Fruit fly (Drosophila melanogaster) whole organism, embryonic: ENCODE data around the gene CG15625.
A peak's percentile ranks its signal among the peaks of the same experiment; 100 is the strongest.

Experiments
- Abd-B ChIP-seq: fragments of 200-800 bp; sonication (Bioruptor generic); optimal IDR thresholded peaks from 2 replicates; lab custom pipeline; 2018; ENCODE audit warnings: missing biosample characterization, mild to moderate bottlenecking, missing genetic modification characterization, moderate library complexity
- Aef1 ChIP-seq: fragments of 200-800 bp; sonication (Bioruptor generic); IDR thresholded peaks from 3 replicates; pipeline ENCODE4 v1.3.6; 2022; ENCODE audit warnings: missing biosample characterization, missing genetic modification characterization
- Asciz ChIP-seq: fragments of 200-800 bp; sonication (Bioruptor generic); optimal IDR thresholded peaks from 2 replicates; lab custom pipeline; 2017; ENCODE audit warnings: missing biosample characterization, mild to moderate bottlenecking, missing genetic modification characterization, missing genetic modification reagents
- Bgb ChIP-seq: fragments of 200-800 bp; sonication (Bioruptor generic); IDR thresholded peaks from 2 replicates; pipeline ENCODE4 v1.3.6; 2022; ENCODE audit warnings: missing biosample characterization, missing genetic modification characterization; ENCODE audit not compliant: partially characterized antibody
- Bteb2 ChIP-seq: fragments of 200-800 bp; sonication (Bioruptor generic); optimal IDR thresholded peaks from 2 replicates; lab custom pipeline; 2016; ENCODE audit warnings: missing biosample characterization, missing genetic modification characterization
- CG10209 ChIP-seq: fragments of 200-800 bp; sonication (Bioruptor generic); optimal IDR thresholded peaks from 3 replicates; lab custom pipeline; 2017; ENCODE audit warnings: missing biosample characterization, mild to moderate bottlenecking, missing genetic modification characterization, missing genetic modification reagents
- CG11723 ChIP-seq: fragments of 200-800 bp; sonication (Bioruptor generic); optimal IDR thresholded peaks from 2 replicates; lab custom pipeline; 2017; ENCODE audit warnings: missing biosample characterization, mild to moderate bottlenecking, missing genetic modification characterization
- CG15073 ChIP-seq: fragments of 200-800 bp; sonication (Bioruptor generic); optimal IDR thresholded peaks from 2 replicates; lab custom pipeline; 2016; ENCODE audit warnings: missing biosample characterization, missing genetic modification characterization
- CG15514 ChIP-seq: fragments of 200-800 bp; sonication (Bioruptor generic); optimal IDR thresholded peaks from 3 replicates; lab custom pipeline; 2017; ENCODE audit warnings: missing biosample characterization, missing genetic modification characterization, mild to moderate bottlenecking, moderate library complexity, missing genetic modification reagents
- CG16815 ChIP-seq: fragments of 200-800 bp; sonication (Bioruptor generic); optimal IDR thresholded peaks from 3 replicates; lab custom pipeline; 2017; ENCODE audit warnings: missing biosample characterization, mild to moderate bottlenecking, missing genetic modification characterization
- CG17385 ChIP-seq: fragments of 200-800 bp; sonication (Bioruptor generic); optimal IDR thresholded peaks from 3 replicates; lab custom pipeline; 2018; ENCODE audit warnings: missing biosample characterization, mild to moderate bottlenecking, missing genetic modification characterization
- CG2712 ChIP-seq: fragments of 200-800 bp; optimal IDR thresholded peaks from 3 replicates; lab custom pipeline; 2019; ENCODE audit warnings: missing biosample characterization, mild to moderate bottlenecking, missing genetic modification characterization, moderate library complexity
- CG2875 ChIP-seq: fragments of 200-800 bp; sonication (Bioruptor generic); optimal IDR thresholded peaks from 2 replicates; lab custom pipeline; 2017; ENCODE audit warnings: missing biosample characterization, mild to moderate bottlenecking, missing genetic modification characterization, missing genetic modification reagents
- CG2889 ChIP-seq: fragments of 200-800 bp; sonication (Bioruptor generic); IDR thresholded peaks from 3 replicates; pipeline ENCODE4 v1.3.6; 2022; ENCODE audit warnings: missing biosample characterization, missing genetic modification characterization
- CG3163 ChIP-seq: fragments of 200-800 bp; sonication (Bioruptor generic); optimal IDR thresholded peaks from 3 replicates; lab custom pipeline; 2016; ENCODE audit warnings: missing biosample characterization, missing genetic modification characterization
- CG32772 ChIP-seq: fragments of 200-800 bp; sonication (Bioruptor generic); IDR thresholded peaks from 2 replicates; pipeline ENCODE4 v1.3.6; 2022; ENCODE audit warnings: missing biosample characterization, missing genetic modification characterization
- CG33557 ChIP-seq: fragments of 200-800 bp; sonication (Bioruptor generic); optimal IDR thresholded peaks from 2 replicates; lab custom pipeline; 2019; ENCODE audit warnings: missing biosample characterization, mild to moderate bottlenecking, missing genetic modification characterization, moderate library complexity
- CG6813 ChIP-seq: fragments of 200-800 bp; sonication (Bioruptor generic); optimal IDR thresholded peaks from 2 replicates; lab custom pipeline; 2017; ENCODE audit warnings: missing biosample characterization, missing genetic modification characterization, mild to moderate bottlenecking, moderate library complexity, missing genetic modification reagents
- CG7987 ChIP-seq: fragments of 200-800 bp; sonication (Bioruptor generic); optimal IDR thresholded peaks from 2 replicates; lab custom pipeline; 2018; ENCODE audit warnings: missing biosample characterization, mild to moderate bottlenecking, missing genetic modification characterization, moderate library complexity
- CG8290 ChIP-seq, 3 experiments: fragments of 200-800 bp; sonication (Bioruptor generic); optimal IDR thresholded peaks; 2 replicates each; lab custom pipeline; 2016 to 2019; ENCODE audit warnings: missing biosample characterization in 3 of 3, missing genetic modification characterization in 3 of 3, mild to moderate bottlenecking in 2 of 3, moderate library complexity in 1 of 3
- CG9727 ChIP-seq: fragments of 200-800 bp; sonication (Bioruptor generic); optimal IDR thresholded peaks from 3 replicates; lab custom pipeline; 2017; ENCODE audit warnings: missing biosample characterization, mild to moderate bottlenecking, missing genetic modification characterization
- CG9876 ChIP-seq: fragments of 200-800 bp; sonication (Bioruptor generic); optimal IDR thresholded peaks from 2 replicates; lab custom pipeline; 2016; ENCODE audit warnings: missing biosample characterization, missing genetic modification characterization
- Dip2 ChIP-seq: fragments of 200-800 bp; sonication (Bioruptor generic); IDR thresholded peaks from 2 replicates; pipeline ENCODE4 v1.3.6; 2022; ENCODE audit warnings: missing biosample characterization, missing genetic modification characterization
- Dll ChIP-seq: fragments of 200-800 bp; sonication (Bioruptor generic); IDR thresholded peaks from 4 replicates; pipeline ENCODE4 v1.3.6; 2022; ENCODE audit warnings: missing biosample characterization, missing genetic modification characterization; ENCODE audit not compliant: partially characterized antibody
- Hr3 ChIP-seq: fragments of 200-800 bp; sonication (Bioruptor generic); optimal IDR thresholded peaks from 3 replicates; lab custom pipeline; 2016; ENCODE audit warnings: missing biosample characterization, missing genetic modification characterization
- Jarid2 ChIP-seq: fragments of 200-800 bp; sonication (Bioruptor generic); optimal IDR thresholded peaks from 3 replicates; lab custom pipeline; 2017; ENCODE audit warnings: mild to moderate bottlenecking, missing biosample characterization, missing genetic modification reagents, missing genetic modification characterization
- Optix ChIP-seq: fragments of 200-800 bp; sonication (Bioruptor generic); IDR thresholded peaks from 3 replicates; pipeline ENCODE4 v1.3.6; 2022; ENCODE audit warnings: missing biosample characterization, missing genetic modification characterization
- Sox102F ChIP-seq: fragments of 200-800 bp; sonication (Bioruptor generic); optimal IDR thresholded peaks from 2 replicates; lab custom pipeline; 2018; ENCODE audit warnings: missing biosample characterization, mild to moderate bottlenecking, missing genetic modification characterization, moderate library complexity
- ac ChIP-seq: fragments of 200-800 bp; sonication (Bioruptor generic); optimal IDR thresholded peaks from 3 replicates; lab custom pipeline; 2017; ENCODE audit warnings: missing biosample characterization, mild to moderate bottlenecking, missing genetic modification characterization
- ap ChIP-seq: fragments of 200-800 bp; sonication (Bioruptor generic); IDR thresholded peaks from 2 replicates; pipeline ENCODE4 v1.3.6; 2022; ENCODE audit warnings: missing biosample characterization, missing genetic modification characterization
- bcd ChIP-seq: fragments of 200-800 bp; sonication (Bioruptor generic); optimal IDR thresholded peaks from 2 replicates; lab custom pipeline; 2017; ENCODE audit warnings: missing biosample characterization, mild to moderate bottlenecking, missing genetic modification characterization
- caup ChIP-seq: fragments of 200-800 bp; sonication (Bioruptor generic); optimal IDR thresholded peaks from 3 replicates; lab custom pipeline; 2017; ENCODE audit warnings: missing biosample characterization, mild to moderate bottlenecking, missing genetic modification characterization, moderate library complexity; ENCODE audit not compliant: severe bottlenecking
- dan ChIP-seq: fragments of 200-800 bp; sonication (Bioruptor generic); IDR thresholded peaks from 2 replicates; pipeline ENCODE4 v1.3.6; 2022; ENCODE audit warnings: missing biosample characterization, missing genetic modification characterization
- fd64A ChIP-seq: fragments of 200-800 bp; sonication (Bioruptor generic); optimal IDR thresholded peaks from 3 replicates; lab custom pipeline; 2018; ENCODE audit warnings: missing biosample characterization, mild to moderate bottlenecking, missing genetic modification characterization
- ftz-f1 ChIP-seq: fragments of 200-800 bp; sonication (Bioruptor generic); optimal IDR thresholded peaks from 2 replicates; lab custom pipeline; 2016; ENCODE audit warnings: missing biosample characterization, missing genetic modification characterization
- gcm ChIP-seq: fragments of 200-800 bp; sonication (Bioruptor generic); optimal IDR thresholded peaks from 2 replicates; lab custom pipeline; 2019; ENCODE audit warnings: missing biosample characterization, mild to moderate bottlenecking, missing genetic modification characterization, moderate library complexity
- gem ChIP-seq: fragments of 200-800 bp; sonication (Bioruptor generic); optimal IDR thresholded peaks from 2 replicates; lab custom pipeline; 2019; ENCODE audit warnings: missing biosample characterization, mild to moderate bottlenecking, missing genetic modification characterization, moderate library complexity
- gsb-n ChIP-seq: fragments of 200-800 bp; sonication (Bioruptor generic); optimal IDR thresholded peaks from 3 replicates; lab custom pipeline; 2018; ENCODE audit warnings: missing biosample characterization, mild to moderate bottlenecking, missing genetic modification characterization
- kni ChIP-seq: fragments of 200-800 bp; sonication (Bioruptor generic); optimal IDR thresholded peaks from 3 replicates; lab custom pipeline; 2017; ENCODE audit warnings: mild to moderate bottlenecking, missing biosample characterization, missing genetic modification reagents, missing genetic modification characterization
- lov ChIP-seq, 2 experiments: fragments of 200-800 bp in 1 of 2; fragments of >200 bp in 1 of 2; sonication (Bioruptor generic) in 1 of 2; IDR thresholded peaks in 1 of 2; optimal IDR thresholded peaks in 1 of 2; 2 replicates in 1 of 2; 3 replicates in 1 of 2; pipeline versions ENCODE4 v1.3.6 to Lab custom; 2017 to 2022; ENCODE audit warnings: missing biosample characterization in 1 of 2, missing genetic modification characterization in 1 of 2
- nmo ChIP-seq: fragments of 200-800 bp; sonication (Bioruptor generic); optimal IDR thresholded peaks from 2 replicates; lab custom pipeline; 2018; ENCODE audit warnings: missing biosample characterization, mild to moderate bottlenecking, missing genetic modification characterization, moderate library complexity
- nom ChIP-seq: fragments of 200-800 bp; sonication (Bioruptor generic); optimal IDR thresholded peaks from 2 replicates; lab custom pipeline; 2017; ENCODE audit warnings: missing biosample characterization, missing genetic modification characterization, mild to moderate bottlenecking, moderate library complexity, missing genetic modification reagents
- repo ChIP-seq: fragments of 200-800 bp; sonication (Bioruptor generic); optimal IDR thresholded peaks from 2 replicates; lab custom pipeline; 2016; ENCODE audit warnings: missing biosample characterization, missing genetic modification characterization
- sisA ChIP-seq: fragments of 200-800 bp; sonication (Bioruptor generic); IDR thresholded peaks from 2 replicates; pipeline ENCODE4 v1.3.6; 2022; ENCODE audit warnings: missing biosample characterization, missing genetic modification characterization
- tio ChIP-seq: fragments of 200-800 bp; sonication (Bioruptor generic); optimal IDR thresholded peaks from 2 replicates; lab custom pipeline; 2017; ENCODE audit warnings: missing biosample characterization, missing genetic modification characterization, inconsistent platforms
- vfl ChIP-seq: fragments of 200-800 bp; sonication (Bioruptor generic); optimal IDR thresholded peaks from 2 replicates; lab custom pipeline; 2016; ENCODE audit warnings: missing biosample characterization, missing genetic modification characterization
- z ChIP-seq: fragments of 200-800 bp; sonication (Bioruptor generic); IDR thresholded peaks from 3 replicates; pipeline ENCODE4 v1.3.6; 2022; ENCODE audit warnings: missing biosample characterization, missing genetic modification characterization

The CG15625 gene

dm6 chr2L:4906546-4907250, 16.9 kb downstream of the CG15625 start, which contains the start of gene snsl (continued):
- TF ChIP-seq CG11723 (peak; percentile 35), Sox102F (GFP tag; lab: Kevin White, UChicago) (peak; percentile 80), ac (no peak), CG3163 (GFP tag; lab: Kevin White, UChicago) (no peak), dan (GFP tag; lab: Robert Waterston, UW) (no peak), sisA (no peak; the same call in 1 of the 2 replicates), gsb-n (tag; lab: Kevin White, UChicago) (peak; percentile 42), bcd (GFP tag; lab: Kevin White, UChicago) (no peak), CG32772 (GFP tag; lab: Robert Waterston, UW) (no peak), Dll (GFP tag; lab: Robert Waterston, UW) (no peak), repo (GFP tag; lab: Kevin White, UChicago) (no peak), caup (no peak), CG10209 (GFP tag; lab: Kevin White, UChicago) (peak; percentile 43), vfl (no peak), CG2712 (tag; lab: Kevin White, UChicago) (peak; percentile 81), CG33557 (peak; percentile 42), CG8290 (GFP tag; optimal IDR thresholded peaks at IDR 0.05; lab: Kevin White, UChicago) (no peak), CG8290 (tag; optimal IDR thresholded peaks at IDR 0.05; lab: Kevin White, UChicago) (peak in 1 of 2 experiments; percentile 42), Bgb (GFP tag; lab: Robert Waterston, UW) (no peak), CG9727 (GFP tag; lab: Kevin White, UChicago) (peak; percentile 71), gcm (GFP tag; lab: Kevin White, UChicago) (peak; percentile 73), gem (tag; lab: Kevin White, UChicago) (peak; percentile 86), Optix (no peak), tio (GFP tag; lab: Kevin White, UChicago) (peak; percentile 5), CG2875 (peak; percentile 10), Bteb2 (no peak), CG17385 (GFP tag; lab: Kevin White, UChicago) (peak; percentile 71), Jarid2 (peak; percentile 1), Hr3 (GFP tag; lab: Kevin White, UChicago) (peak; percentile 55), Abd-B (GFP tag; lab: Kevin White, UChicago) (no peak), CG9876 (GFP tag; lab: Kevin White, UChicago) (no peak), Dip2 (GFP tag; lab: Robert Waterston, UW) (no peak), CG15514 (no peak), ap (GFP tag; lab: Robert Waterston, UW) (no peak; the same call in 1 of the 2 replicates), CG6813 (GFP tag; lab: Kevin White, UChicago) (no peak), CG15073 (GFP tag; lab: Kevin White, UChicago) (no peak), z (no peak), Aef1 (GFP tag; lab: Robert Waterston, UW) (no peak), nmo (GFP tag; lab: Kevin White, UChicago) (peak; percentile 79), nom (GFP tag; lab: Kevin White, UChicago) (peak; percentile 62), Asciz (peak; percentile 1), lov (optimal IDR thresholded peaks at IDR 0.05; lab: Kevin White, UChicago) (no peak), lov (GFP tag; IDR thresholded peaks at IDR 0.05; lab: Robert Waterston, UW) (no peak), fd64A (GFP tag; lab: Kevin White, UChicago) (no peak), ftz-f1 (GFP tag; lab: Kevin White, UChicago) (no peak), kni (GFP tag; lab: Kevin White, UChicago) (no peak), CG7987 (GFP tag; lab: Kevin White, UChicago) (no peak), CG16815 (no peak), CG2889 (GFP tag; lab: Robert Waterston, UW) (0 out of 3 replicates have a peak, but pooled peaks have one; percentile 27)
